Fruit fly (Drosophila melanogaster) whole organism, adult: ENCODE results near the gene zfh1.

Experiments used
- CG11617 ChIP-seq: fragments of 200-800 bp; sonication (Bioruptor generic); optimal IDR thresholded peaks from 2 replicates; lab custom pipeline; 2017; ENCODE audit warnings: mild to moderate bottlenecking, missing biosample characterization, missing genetic modification reagents, missing genetic modification characterization
- CG14711 ChIP-seq: fragments of 200-800 bp; sonication (Bioruptor generic); optimal IDR thresholded peaks from 2 replicates; lab custom pipeline; 2018; ENCODE audit warnings: missing biosample characterization, mild to moderate bottlenecking, missing genetic modification characterization, moderate library complexity
- CG33017 ChIP-seq: fragments of 200-800 bp; sonication (Bioruptor generic); optimal IDR thresholded peaks from 2 replicates; lab custom pipeline; 2018; ENCODE audit warnings: missing biosample characterization, mild to moderate bottlenecking, missing genetic modification characterization, moderate library complexity
- CG5204 ChIP-seq: fragments of 200-800 bp; sonication (Bioruptor generic); optimal IDR thresholded peaks from 2 replicates; lab custom pipeline; 2016; ENCODE audit warnings: missing biosample characterization, missing genetic modification characterization
- CG7045 ChIP-seq: fragments of 200-800 bp; sonication (Bioruptor generic); optimal IDR thresholded peaks from 2 replicates; lab custom pipeline; 2017; ENCODE audit warnings: missing biosample characterization, mild to moderate bottlenecking, missing genetic modification characterization
- CG7101 ChIP-seq: fragments of 200-800 bp; sonication (Bioruptor generic); optimal IDR thresholded peaks from 2 replicates; lab custom pipeline; 2018; ENCODE audit warnings: missing biosample characterization, mild to moderate bottlenecking, missing genetic modification characterization, moderate library complexity
- Clk ChIP-seq: fragments of 200-800 bp; sonication (Bioruptor generic); optimal IDR thresholded peaks from 2 replicates; lab custom pipeline; 2017; ENCODE audit warnings: missing biosample characterization, missing genetic modification characterization
- Hr96 ChIP-seq: fragments of 200-800 bp; sonication (Bioruptor generic); optimal IDR thresholded peaks from 2 replicates; lab custom pipeline; 2016; ENCODE audit warnings: missing biosample characterization, missing genetic modification characterization
- Mnt ChIP-seq: fragments of 200-800 bp; sonication (Bioruptor generic); optimal IDR thresholded peaks from 2 replicates; lab custom pipeline; 2016; ENCODE audit warnings: missing biosample characterization, mild to moderate bottlenecking, missing genetic modification characterization
- bab1 ChIP-seq: fragments of 200-800 bp; sonication (Bioruptor generic); optimal IDR thresholded peaks from 3 replicates; lab custom pipeline; 2019; ENCODE audit warnings: missing biosample characterization, mild to moderate bottlenecking, missing genetic modification characterization, moderate library complexity
- kay ChIP-seq: fragments of 200-800 bp; sonication (Bioruptor generic); peaks from one replicate; lab custom pipeline; 2016; ENCODE audit warnings: missing biosample characterization, missing genetic modification characterization, borderline replicate concordance
- pad ChIP-seq: fragments of 200-800 bp; sonication (Bioruptor generic); optimal IDR thresholded peaks from 3 replicates; lab custom pipeline; 2017; ENCODE audit warnings: missing biosample characterization, missing genetic modification characterization, mild to moderate bottlenecking, moderate library complexity, missing genetic modification reagents
- toe ChIP-seq: fragments of 200-800 bp; sonication (Bioruptor generic); optimal IDR thresholded peaks from 2 replicates; lab custom pipeline; 2016; ENCODE audit warnings: missing biosample characterization, missing genetic modification characterization

dm6 chr3R:30775249-30775648, 9.5 kb downstream of the zfh1 start:
- no peak for TF ChIP-seq kay (GFP tag; lab: Kevin White, UChicago)
- TF ChIP-seq bab1 (GFP tag; lab: Kevin White, UChicago) = no peak
- TF ChIP-seq CG14711 (tag; lab: Kevin White, UChicago) = no peak
- no peak for TF ChIP-seq Clk (GFP tag; lab: Kevin White, UChicago)
- no peak for TF ChIP-seq Hr96 (GFP tag; lab: Kevin White, UChicago)
- TF ChIP-seq CG33017 (tag; lab: Kevin White, UChicago) = no peak
- no peak for TF ChIP-seq pad
- TF ChIP-seq Mnt (GFP tag; lab: Kevin White, UChicago) = no peak
- no peak for TF ChIP-seq CG7101 (tag; lab: Kevin White, UChicago)
- no peak for TF ChIP-seq toe (GFP tag; lab: Kevin White, UChicago)
- TF ChIP-seq CG7045 (GFP tag; lab: Kevin White, UChicago) = no peak
- no peak for TF ChIP-seq CG5204
- no peak for TF ChIP-seq CG11617 (GFP tag; lab: Kevin White, UChicago)
